Fruit fly (Drosophila melanogaster): ENCODE results near the gene Dh31.

The Dh31 gene

DNA sequence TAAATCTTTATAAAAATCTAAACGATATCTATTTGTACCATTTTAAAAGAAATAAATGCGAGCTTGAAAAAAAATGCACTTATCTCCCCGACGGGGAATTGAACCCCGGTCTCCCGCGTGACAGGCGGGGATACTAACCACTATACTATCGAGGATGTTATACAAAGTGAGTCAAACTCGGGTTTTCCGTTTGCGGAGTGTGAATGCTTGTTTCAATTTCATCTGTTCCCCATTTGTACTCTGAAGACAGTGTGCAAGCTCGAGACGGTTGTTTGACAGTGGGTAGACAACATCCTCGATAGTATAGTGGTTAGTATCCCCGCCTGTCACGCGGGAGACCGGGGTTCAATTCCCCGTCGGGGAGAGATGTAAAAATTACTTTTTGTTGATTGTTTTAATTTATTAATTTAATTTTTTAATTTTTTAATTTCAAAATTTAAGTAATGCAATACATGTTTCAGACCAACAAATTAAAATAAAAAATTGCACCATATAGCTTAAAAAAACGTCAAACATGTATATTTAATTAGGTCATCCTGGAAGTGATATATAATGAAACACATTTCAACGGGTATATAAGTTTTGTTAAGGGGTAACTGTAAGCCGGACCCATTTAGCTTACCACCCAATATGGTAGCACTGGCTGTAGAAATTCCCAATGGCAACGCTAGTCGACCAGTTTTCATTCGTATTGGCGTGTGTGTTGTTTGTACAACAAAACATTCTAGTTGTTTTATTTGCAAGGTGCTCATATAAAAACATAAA is 35.0 kb upstream of the Dh31 start, which contains the start of gene Sema1a (continued):
- TF ChIP-seq CG32264 (GFP tag; optimal IDR thresholded peaks at IDR 0.05) (no peak), foxo (GFP tag; optimal IDR thresholded peaks at IDR 0.05) (peak in 1 of 2 experiments; percentile 73), HLH106 (tag; optimal IDR thresholded peaks at IDR 0.05) (peak; percentile 21)

DNA sequence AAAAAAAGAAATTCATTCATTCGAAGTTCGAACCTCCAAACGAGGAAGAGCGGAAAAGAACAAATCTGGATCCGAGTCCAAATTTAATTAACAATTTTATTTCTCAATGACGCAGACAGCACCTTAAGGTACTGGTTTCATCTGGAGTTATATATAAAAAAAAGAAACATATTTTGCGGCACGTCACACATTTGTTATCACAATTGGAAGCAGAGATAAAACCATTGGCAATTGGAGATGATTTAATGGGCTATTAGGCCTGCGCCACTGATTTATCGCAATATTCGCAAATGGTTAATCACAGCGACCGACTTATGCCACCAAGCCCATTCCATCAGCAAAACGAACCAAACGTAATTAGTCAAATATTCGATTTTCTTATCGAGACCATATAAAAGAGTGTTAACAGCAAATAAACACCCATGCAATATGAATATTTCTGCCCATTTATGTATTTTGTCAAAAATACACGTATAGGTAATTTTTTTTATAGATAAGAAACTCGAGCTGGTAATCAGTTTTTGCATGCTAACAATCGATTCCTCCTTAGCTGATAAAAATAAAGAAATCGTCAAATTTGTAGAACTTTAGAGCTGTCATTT is 31.9 kb upstream of the Dh31 start:
- TF ChIP-seq Vsx2 (GFP tag; optimal IDR thresholded peaks at IDR 0.05; ENCODE audit: partially characterized antibody) (no peak), usp (GFP tag; optimal IDR thresholded peaks at IDR 0.05) (no peak), Rel (GFP tag; optimal IDR thresholded peaks at IDR 0.05) (no peak), Rel (tag; optimal IDR thresholded peaks at IDR 0.05) (peak; percentile 55)

DNA sequence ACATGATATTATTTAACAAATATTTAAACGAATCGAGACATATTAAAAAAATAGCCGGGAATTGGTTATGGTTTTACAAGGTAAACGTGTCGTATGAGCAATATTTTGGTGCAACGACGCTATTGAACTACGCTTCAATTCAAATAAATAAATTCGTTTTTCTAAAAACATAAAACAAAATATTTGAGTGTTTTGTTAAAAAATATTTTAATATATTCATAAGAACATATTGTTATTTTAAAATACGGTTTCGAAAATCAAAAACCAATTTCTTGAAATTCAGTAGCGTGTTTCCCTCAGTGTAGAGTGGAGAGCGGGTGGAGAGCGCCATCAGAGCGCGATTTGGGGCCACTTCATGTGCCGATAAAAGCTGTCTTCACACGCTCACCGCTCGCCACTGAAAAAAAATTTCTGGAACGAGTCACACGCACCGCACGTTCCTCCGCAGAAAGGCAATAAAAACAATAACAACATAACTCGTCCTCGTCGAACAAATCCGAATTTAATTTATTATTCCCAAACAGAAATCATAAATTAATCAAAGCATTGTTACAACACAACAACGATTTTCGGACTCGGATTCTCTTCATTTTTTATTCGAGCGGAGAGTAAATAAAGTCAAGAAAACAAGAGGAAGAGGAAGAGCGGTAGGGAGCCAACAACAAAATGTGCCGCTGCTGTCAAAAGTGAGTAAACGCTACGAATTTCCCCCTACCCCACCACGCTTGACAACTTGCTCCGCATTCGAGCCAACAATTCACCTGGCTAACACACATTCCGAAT is 28.9 kb upstream of the Dh31 start:
- TF ChIP-seq dl (GFP tag; optimal IDR thresholded peaks at IDR 0.05; ENCODE audit: insufficient read depth in 1 of 2, partially characterized antibody in 2 of 2) = peak in 1 of 2 experiments; percentile 44
- no peak for TF ChIP-seq Hr78 (GFP tag; optimal IDR thresholded peaks at IDR 0.05)
- peak; percentile 66 for TF ChIP-seq ey (GFP tag; optimal IDR thresholded peaks at IDR 0.05)
- peak; percentile 61 for TF ChIP-seq sv (GFP tag; optimal IDR thresholded peaks at IDR 0.05)
- TF ChIP-seq Mio (GFP tag; optimal IDR thresholded peaks at IDR 0.05) = no peak
- peak; percentile 84 for TF ChIP-seq psq (GFP tag; optimal IDR thresholded peaks at IDR 0.05)
- peak; percentile 90 for TF ChIP-seq dmrt93B (GFP tag; optimal IDR thresholded peaks at IDR 0.05)
- no peak for TF ChIP-seq N (GFP tag; optimal IDR thresholded peaks at IDR 0.05)
- TF ChIP-seq CrebA (GFP tag; optimal IDR thresholded peaks at IDR 0.05; ENCODE audit: borderline replicate concordance) = peak; percentile 23
- TF ChIP-seq Hnf4 (GFP tag; optimal IDR thresholded peaks at IDR 0.05) = peak; percentile 42
- TF ChIP-seq brk (GFP tag; optimal IDR thresholded peaks at IDR 0.05) = peak; percentile 79
- TF ChIP-seq fru (GFP tag; optimal IDR thresholded peaks at IDR 0.05) = peak; percentile 77
- peak; percentile 97 for TF ChIP-seq Sp1 (GFP tag; optimal IDR thresholded peaks at IDR 0.05)
- TF ChIP-seq CG32264 (GFP tag; optimal IDR thresholded peaks at IDR 0.05) = no peak
- TF ChIP-seq br (GFP tag; optimal IDR thresholded peaks at IDR 0.05) = peak; percentile 65
- peak; percentile 82 for TF ChIP-seq OdsH (GFP tag; optimal IDR thresholded peaks at IDR 0.05)
- peak in 1 of 2 experiments; percentile 87 for TF ChIP-seq foxo (GFP tag; optimal IDR thresholded peaks at IDR 0.05)
- peak; percentile 82 for TF ChIP-seq rgr (GFP tag; optimal IDR thresholded peaks at IDR 0.05)
- peak; percentile 64 for TF ChIP-seq woc (GFP tag; optimal IDR thresholded peaks at IDR 0.05)
- TF ChIP-seq Jra (GFP tag; optimal IDR thresholded peaks at IDR 0.05) = no peak
- peak; percentile 47 for TF ChIP-seq Hr83 (GFP tag; optimal IDR thresholded peaks at IDR 0.05; ENCODE audit: poor library complexity, severe bottlenecking)
- TF ChIP-seq Myc (optimal IDR thresholded peaks at IDR 0.05) = no peak
- TF ChIP-seq Dfd (GFP tag; optimal IDR thresholded peaks at IDR 0.05) = peak; percentile 32
- no peak for TF ChIP-seq jim (GFP tag; optimal IDR thresholded peaks at IDR 0.05)
- no peak for TF ChIP-seq Abd-B (GFP tag; optimal IDR thresholded peaks at IDR 0.05)
- peak; percentile 8 for TF ChIP-seq tai (GFP tag; optimal IDR thresholded peaks at IDR 0.05)
- no peak for TF ChIP-seq usp (GFP tag; optimal IDR thresholded peaks at IDR 0.05)
- no peak for TF ChIP-seq pan (optimal IDR thresholded peaks at IDR 0.05)
- TF ChIP-seq Rel (GFP tag; optimal IDR thresholded peaks at IDR 0.05) = peak; percentile 15
- TF ChIP-seq Rel (tag; optimal IDR thresholded peaks at IDR 0.05) = peak; percentile 31
- peak; percentile 60 for TF ChIP-seq CG9705 (GFP tag; optimal IDR thresholded peaks at IDR 0.05)
- peak; percentile 55 for TF ChIP-seq Dif (GFP tag; optimal IDR thresholded peaks at IDR 0.05; ENCODE audit: partially characterized antibody)
- TF ChIP-seq h (GFP tag; optimal IDR thresholded peaks at IDR 0.05) = peak; percentile 60
- TF ChIP-seq GATAd (GFP tag; optimal IDR thresholded peaks at IDR 0.05) = no peak
- no peak for TF ChIP-seq Vsx2 (GFP tag; optimal IDR thresholded peaks at IDR 0.05; ENCODE audit: partially characterized antibody)
- TF ChIP-seq lola (GFP tag; optimal IDR thresholded peaks at IDR 0.05) = no peak
- peak; percentile 43 for TF ChIP-seq sage (GFP tag; optimal IDR thresholded peaks at IDR 0.05)
- TF ChIP-seq dsf (GFP tag; optimal IDR thresholded peaks at IDR 0.05; ENCODE audit: borderline replicate concordance) = no peak
- TF ChIP-seq HLH106 (tag; optimal IDR thresholded peaks at IDR 0.05) = peak; percentile 94
